Worm (Caenorhabditis elegans) whole organism, L3 larva: ENCODE data around the gene R13H7.2.

Experiments
- R02D3.7 ChIP-seq: fragments of 150-350 bp; optimal IDR thresholded peaks from 2 replicates; lab custom pipeline; 2014; ENCODE audit warnings: missing biosample characterization, missing genetic modification characterization
- ZK546.5 ChIP-seq: sonication (generic microtip); optimal IDR thresholded peaks from 2 replicates; lab custom pipeline; 2017; ENCODE audit warnings: missing biosample characterization, missing genetic modification characterization
- aly-2 ChIP-seq: fragments of 150-350 bp; optimal IDR thresholded peaks from 2 replicates; lab custom pipeline; 2014; ENCODE audit warnings: missing biosample characterization, missing genetic modification characterization
- ama-1 ChIP-seq: fragments of 150-350 bp; optimal IDR thresholded peaks from 2 replicates; lab custom pipeline; 2018
- ceh-16 ChIP-seq: sonication (generic microtip); optimal IDR thresholded peaks from 2 replicates; lab custom pipeline; 2017; ENCODE audit warnings: missing biosample characterization, missing genetic modification characterization
- ceh-28 ChIP-seq: fragments of 150-350 bp; optimal IDR thresholded peaks from 2 replicates; lab custom pipeline; 2014; ENCODE audit warnings: missing biosample characterization, missing genetic modification reagents, missing genetic modification characterization
- ceh-82 ChIP-seq: fragments of 150-350 bp; optimal IDR thresholded peaks from 2 replicates; lab custom pipeline; 2014; ENCODE audit warnings: missing biosample characterization, missing genetic modification characterization
- ceh-9 ChIP-seq: sonication (generic microtip); optimal IDR thresholded peaks from 2 replicates; lab custom pipeline; 2018; ENCODE audit warnings: missing biosample characterization, missing genetic modification characterization
- daf-12 ChIP-seq: fragments of 150-350 bp; optimal IDR thresholded peaks from 2 replicates; lab custom pipeline; 2014; ENCODE audit warnings: missing biosample characterization, missing genetic modification reagents, missing genetic modification characterization
- egl-27 ChIP-seq: sonication (generic microtip); optimal IDR thresholded peaks from 4 replicates; lab custom pipeline; 2017; ENCODE audit warnings: missing biosample characterization, missing genetic modification reagents, missing genetic modification characterization
- egl-5 ChIP-seq: fragments of 150-350 bp; optimal IDR thresholded peaks from 2 replicates; lab custom pipeline; 2017; ENCODE audit warnings: missing biosample characterization, missing genetic modification reagents, missing genetic modification characterization, inconsistent platforms
- elt-1 ChIP-seq: fragments of 150-350 bp; optimal IDR thresholded peaks from 2 replicates; lab custom pipeline; 2014; ENCODE audit warnings: missing biosample characterization, missing genetic modification characterization
- elt-2 ChIP-seq: sonication (generic microtip); optimal IDR thresholded peaks from 2 replicates; lab custom pipeline; 2016; ENCODE audit warnings: missing genetic modification reagents, mild to moderate bottlenecking, missing genetic modification characterization, missing compliant biosample characterization
- elt-3 ChIP-seq, 3 experiments: fragments of 150-350 bp in 1 of 3; sonication (generic microtip) in 2 of 3; optimal IDR thresholded peaks; 2 replicates in 2 of 3; 4 replicates in 1 of 3; lab custom pipeline; 2014 to 2017; ENCODE audit warnings: missing biosample characterization in 3 of 3, missing genetic modification characterization in 3 of 3
- eor-1 ChIP-seq, 2 experiments: fragments of 150-350 bp; optimal IDR thresholded peaks; 2 replicates each; lab custom pipeline; 2014 to 2018; ENCODE audit warnings: missing biosample characterization in 2 of 2, missing genetic modification characterization in 2 of 2
- fkh-10 ChIP-seq: sonication (generic microtip); optimal IDR thresholded peaks from 2 replicates; lab custom pipeline; 2017; ENCODE audit warnings: missing biosample characterization, missing genetic modification reagents, missing genetic modification characterization
- fkh-2 ChIP-seq: fragments of 150-350 bp; optimal IDR thresholded peaks from 2 replicates; lab custom pipeline; 2014; ENCODE audit warnings: missing biosample characterization, missing genetic modification reagents, missing genetic modification characterization
- fos-1 ChIP-seq: fragments of 150-350 bp; optimal IDR thresholded peaks from 2 replicates; lab custom pipeline; 2014; ENCODE audit warnings: missing biosample characterization, missing genetic modification characterization
- hmg-11 ChIP-seq: sonication (generic microtip); optimal IDR thresholded peaks from 2 replicates; lab custom pipeline; 2016; ENCODE audit warnings: missing genetic modification characterization, missing compliant biosample characterization
- jun-1 ChIP-seq: fragments of 150-350 bp; optimal IDR thresholded peaks from 2 replicates; lab custom pipeline; 2014; ENCODE audit warnings: missing biosample characterization, missing genetic modification reagents, missing genetic modification characterization
- lin-15B ChIP-seq: fragments of 150-350 bp; optimal IDR thresholded peaks from 2 replicates; lab custom pipeline; 2014; ENCODE audit warnings: missing biosample characterization, missing genetic modification characterization
- lin-39 ChIP-seq: fragments of 150-350 bp; optimal IDR thresholded peaks from 2 replicates; lab custom pipeline; 2018; ENCODE audit warnings: missing biosample characterization, missing genetic modification reagents, missing genetic modification characterization
- lsy-12 ChIP-seq: sonication (generic microtip); optimal IDR thresholded peaks from 2 replicates; lab custom pipeline; 2016; ENCODE audit warnings: mild to moderate bottlenecking, missing genetic modification characterization, missing compliant biosample characterization
- mdl-1 ChIP-seq: fragments of 150-350 bp; optimal IDR thresholded peaks from 2 replicates; lab custom pipeline; 2014; ENCODE audit warnings: missing biosample characterization, missing genetic modification characterization
- mml-1 ChIP-seq: fragments of 150-350 bp; sonication (generic microtip); optimal IDR thresholded peaks from 3 replicates; lab custom pipeline; 2014; ENCODE audit warnings: missing biosample characterization, missing genetic modification characterization
- nfya-1 ChIP-seq: sonication (generic microtip); optimal IDR thresholded peaks from 2 replicates; lab custom pipeline; 2017; ENCODE audit warnings: missing genetic modification characterization, mild to moderate bottlenecking, missing compliant biosample characterization, antibody characterized with exemption, moderate library complexity; ENCODE audit not compliant: insufficient read depth
- nhr-11 ChIP-seq: fragments of 150-350 bp; optimal IDR thresholded peaks from 2 replicates; lab custom pipeline; 2014; ENCODE audit warnings: missing biosample characterization, missing genetic modification characterization
- nhr-12 ChIP-seq: fragments of 150-350 bp; optimal IDR thresholded peaks from 2 replicates; lab custom pipeline; 2014; ENCODE audit warnings: missing biosample characterization, missing genetic modification characterization
- nhr-23 ChIP-seq: fragments of 150-350 bp; optimal IDR thresholded peaks from 2 replicates; lab custom pipeline; 2014; ENCODE audit warnings: missing biosample characterization, missing genetic modification reagents, missing genetic modification characterization
- nhr-237 ChIP-seq: fragments of 150-350 bp; optimal IDR thresholded peaks from 2 replicates; lab custom pipeline; 2014; ENCODE audit warnings: missing biosample characterization, missing genetic modification characterization
- nhr-25 ChIP-seq: sonication (generic microtip); optimal IDR thresholded peaks from 2 replicates; lab custom pipeline; 2017; ENCODE audit warnings: missing biosample characterization, missing genetic modification characterization
- nhr-28 ChIP-seq: fragments of 150-350 bp; optimal IDR thresholded peaks from 2 replicates; lab custom pipeline; 2014; ENCODE audit warnings: missing biosample characterization, missing genetic modification characterization
- nhr-43 ChIP-seq: sonication (generic microtip); optimal IDR thresholded peaks from 2 replicates; lab custom pipeline; 2016; ENCODE audit warnings: mild to moderate bottlenecking, missing genetic modification characterization, missing compliant biosample characterization; ENCODE audit not compliant: poor library complexity, severe bottlenecking
- nhr-67 ChIP-seq: fragments of 150-350 bp; optimal IDR thresholded peaks from 2 replicates; lab custom pipeline; 2014; ENCODE audit warnings: missing biosample characterization, missing genetic modification characterization
- nhr-76 ChIP-seq: fragments of 150-350 bp; sonication (generic microtip); optimal IDR thresholded peaks from 5 replicates; lab custom pipeline; 2014; ENCODE audit warnings: missing biosample characterization, missing genetic modification characterization
- nhr-77 ChIP-seq: fragments of 150-350 bp; optimal IDR thresholded peaks from 2 replicates; lab custom pipeline; 2014; ENCODE audit warnings: missing biosample characterization, missing genetic modification characterization
- pha-4 ChIP-seq: fragments of 150-350 bp; optimal IDR thresholded peaks from 2 replicates; lab custom pipeline; 2014; ENCODE audit warnings: missing biosample characterization, missing genetic modification reagents, missing genetic modification characterization
- pqm-1 ChIP-seq: fragments of 150-350 bp; optimal IDR thresholded peaks from 2 replicates; lab custom pipeline; 2017; ENCODE audit warnings: missing biosample characterization, missing genetic modification characterization, inconsistent platforms
- sea-2 ChIP-seq: fragments of 150-350 bp; sonication (generic microtip); optimal IDR thresholded peaks from 4 replicates; lab custom pipeline; 2014; ENCODE audit warnings: missing biosample characterization, missing genetic modification reagents, missing genetic modification characterization
- skn-1 ChIP-seq: fragments of 150-350 bp; optimal IDR thresholded peaks from 2 replicates; lab custom pipeline; 2014; ENCODE audit warnings: missing biosample characterization, missing genetic modification characterization
- snpc-4 ChIP-seq: fragments of 150-350 bp; optimal IDR thresholded peaks from 2 replicates; lab custom pipeline; 2014; ENCODE audit warnings: missing biosample characterization, missing genetic modification characterization
- tbx-2 ChIP-seq: sonication (generic microtip); optimal IDR thresholded peaks from 2 replicates; lab custom pipeline; 2016; ENCODE audit warnings: mild to moderate bottlenecking, missing genetic modification characterization, missing compliant biosample characterization
- unc-39 ChIP-seq: sonication (generic microtip); optimal IDR thresholded peaks from 4 replicates; lab custom pipeline; 2017; ENCODE audit warnings: missing biosample characterization, missing genetic modification characterization
- unc-62 ChIP-seq: fragments of 150-350 bp; sonication (generic microtip); optimal IDR thresholded peaks from 4 replicates; lab custom pipeline; 2014; ENCODE audit warnings: missing biosample characterization, missing genetic modification reagents, missing genetic modification characterization
- zag-1 ChIP-seq: fragments of 150-350 bp; optimal IDR thresholded peaks from 2 replicates; lab custom pipeline; 2014; ENCODE audit warnings: missing biosample characterization, missing genetic modification characterization
- ztf-11 ChIP-seq: fragments of 150-350 bp; optimal IDR thresholded peaks from 2 replicates; lab custom pipeline; 2014; ENCODE audit warnings: missing biosample characterization, missing genetic modification characterization
- ztf-4 ChIP-seq: fragments of 150-350 bp; optimal IDR thresholded peaks from 2 replicates; lab custom pipeline; 2014; ENCODE audit warnings: missing biosample characterization, missing genetic modification characterization

The R13H7.2 gene

ce11 chrIV:6883342-6883741, 24.2 kb upstream of the R13H7.2 start, which contains the start of gene tre-2:
Gene tre-2 (minus strand): TSS chrIV:6883442.
- TF ChIP-seq zag-1 (tag; lab: Kevin White, UChicago) (no peak), nhr-67 (tag; lab: Kevin White, UChicago) (no peak), tbx-2 (tag; lab: Kevin White, UChicago) (no peak), pqm-1 (tag; lab: Kevin White, UChicago) (no peak), lin-39 (tag; lab: Kevin White, UChicago) (no peak), R02D3.7 (no peak)

DNA sequence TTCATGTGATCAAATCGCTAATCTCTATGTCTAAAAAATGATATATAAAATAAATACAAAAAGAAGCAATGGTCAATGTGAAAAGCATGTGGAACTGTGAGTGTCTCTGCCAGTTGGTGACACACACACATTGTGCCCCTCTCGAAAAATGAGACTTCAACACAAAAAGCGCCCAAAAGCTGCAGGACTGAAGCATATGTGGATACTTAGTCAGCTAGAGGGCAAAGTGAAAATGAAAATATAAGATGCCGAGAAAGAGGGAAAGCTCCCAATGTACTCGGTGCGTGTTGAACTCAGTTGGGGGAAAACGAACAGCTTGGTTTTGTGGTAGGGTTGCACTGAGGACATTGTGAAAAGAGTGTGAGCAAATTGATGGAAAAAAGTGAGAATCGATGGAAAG, 22.0 kb upstream of the R13H7.2 start:
- TF ChIP-seq eor-1 (tag; optimal IDR thresholded peaks at IDR 0.05; lab: Kevin White, UChicago) (no peak), ceh-28 (tag; lab: Kevin White, UChicago) (peak; percentile 39), lsy-12 (no peak), unc-62 (GFP tag; lab: Kevin White, UChicago) (no peak), R02D3.7 (no peak), nhr-12 (tag; lab: Kevin White, UChicago) (no peak), tbx-2 (tag; lab: Kevin White, UChicago) (no peak), nhr-76 (tag; lab: Kevin White, UChicago) (no peak), pha-4 (peak; percentile 87), unc-39 (no peak), nhr-43 (tag; lab: Kevin White, UChicago) (no peak), fkh-2 (tag; lab: Kevin White, UChicago) (peak; percentile 26), fkh-10 (peak; percentile 8), ceh-16 (tag; lab: Kevin White, UChicago) (no peak), nhr-67 (tag; lab: Kevin White, UChicago) (no peak), mml-1 (peak; percentile 62), sea-2 (GFP tag; lab: Kevin White, UChicago) (no peak), lin-39 (tag; lab: Kevin White, UChicago) (peak; percentile 65), hmg-11 (tag; lab: Kevin White, UChicago) (no peak), skn-1 (tag; lab: Kevin White, UChicago) (no peak), jun-1 (tag; lab: Kevin White, UChicago) (no peak), nhr-77 (tag; lab: Kevin White, UChicago) (no peak), fos-1 (tag; lab: Kevin White, UChicago) (no peak), lin-15B (peak; percentile 27), nfya-1 (peak; percentile 82), ztf-4 (tag; lab: Kevin White, UChicago) (no peak), elt-2 (tag; lab: Kevin White, UChicago) (no peak), nhr-237 (tag; lab: Kevin White, UChicago) (no peak), zag-1 (tag; lab: Kevin White, UChicago) (no peak), ZK546.5 (tag; lab: Kevin White, UChicago) (no peak), ama-1 (no peak), ceh-82 (tag; lab: Kevin White, UChicago) (no peak), nhr-28 (no peak), daf-12 (no peak), ceh-9 (tag; lab: Kevin White, UChicago) (no peak), nhr-11 (peak; percentile 31), pqm-1 (tag; lab: Kevin White, UChicago) (no peak), egl-27 (tag; lab: Kevin White, UChicago) (no peak), elt-3 (tag; optimal IDR thresholded peaks at IDR 0.05; lab: Kevin White, UChicago) (no peak), ztf-11 (tag; lab: Kevin White, UChicago) (no peak), egl-5 (tag; lab: Kevin White, UChicago) (no peak), elt-1 (tag; lab: Kevin White, UChicago) (no peak), mdl-1 (tag; lab: Kevin White, UChicago) (peak; percentile 32), snpc-4 (tag; lab: Kevin White, UChicago) (no peak), nhr-25 (tag; lab: Kevin White, UChicago) (no peak), aly-2 (tag; lab: Kevin White, UChicago) (no peak), nhr-23 (tag; lab: Kevin White, UChicago) (no peak)
